Worm (Caenorhabditis elegans): ENCODE measurements around the gene nlt-1.

ce11 chrII:10001065-10001464 lies at the start of gene nlt-1:
- no peak for TF ChIP-seq drap-1 (GFP tag; optimal IDR thresholded peaks at IDR 0.05)
- TF ChIP-seq ztf-11 (tag; optimal IDR thresholded peaks at IDR 0.05), result no peak
- TF ChIP-seq elt-1 (tag; optimal IDR thresholded peaks at IDR 0.05; ENCODE audit: borderline replicate concordance, insufficient read depth), result no peak
- no peak for TF ChIP-seq mep-1 (tag; optimal IDR thresholded peaks at IDR 0.05)
- TF ChIP-seq elt-3 (tag; optimal IDR thresholded peaks at IDR 0.05), result no peak
- TF ChIP-seq nhr-12 (tag; optimal IDR thresholded peaks at IDR 0.05), result no peak
- no peak for TF ChIP-seq unc-62 (GFP tag; optimal IDR thresholded peaks at IDR 0.05)
